Worm (Caenorhabditis elegans): ENCODE data around the gene T25B2.1.

ce11 chrX:6194191-6194724 is 20.5 kb downstream of the T25B2.1 start, which contains the start of gene ceh-54:
- no peak for TF ChIP-seq pha-4 (tag; optimal IDR thresholded peaks at IDR 0.05)
- no peak for TF ChIP-seq C06A6.2 (GFP tag; conservative IDR thresholded peaks at IDR 0.05)
- no peak for TF ChIP-seq lin-40 (tag; optimal IDR thresholded peaks at IDR 0.05)
- TF ChIP-seq him-1 (tag; optimal IDR thresholded peaks at IDR 0.05) = no peak
